Worm (Caenorhabditis elegans): ENCODE measurements around the gene W04G3.7.

DNA sequence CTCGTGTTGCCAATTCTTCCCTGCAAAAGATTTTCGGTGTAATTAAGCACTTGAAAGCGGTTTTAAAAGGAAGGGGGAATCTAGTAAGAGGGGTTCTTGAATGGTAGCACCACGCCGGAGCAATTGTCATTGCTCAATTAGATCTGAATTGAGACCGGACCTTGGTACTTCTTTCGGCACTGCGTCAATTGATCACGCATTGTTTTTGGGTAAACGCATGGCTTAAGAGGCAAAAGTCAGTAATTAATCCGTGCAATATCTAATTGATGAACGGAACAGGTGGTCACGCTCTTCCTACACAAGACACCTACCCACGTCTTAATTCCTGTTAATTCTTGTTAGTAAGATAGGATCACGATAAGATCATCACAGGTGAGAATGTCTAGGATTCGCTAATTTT, 38.9 kb upstream of the W04G3.7 start:
- no peak for TF ChIP-seq pqm-1 (tag; optimal IDR thresholded peaks at IDR 0.05)
- TF ChIP-seq nhr-76 (tag; optimal IDR thresholded peaks at IDR 0.05): no peak
- TF ChIP-seq jun-1 (tag; optimal IDR thresholded peaks at IDR 0.05): no peak
- TF ChIP-seq pha-4 (tag; optimal IDR thresholded peaks at IDR 0.05): no peak
- TF ChIP-seq ceh-28 (tag; optimal IDR thresholded peaks at IDR 0.05): no peak
- no peak for TF ChIP-seq lin-39 (tag; optimal IDR thresholded peaks at IDR 0.05)
- no peak for TF ChIP-seq nhr-77 (tag; optimal IDR thresholded peaks at IDR 0.05)
- no peak for TF ChIP-seq skn-1 (tag; optimal IDR thresholded peaks at IDR 0.05)
- no peak for TF ChIP-seq fos-1 (tag; optimal IDR thresholded peaks at IDR 0.05)
- TF ChIP-seq ceh-82 (tag; optimal IDR thresholded peaks at IDR 0.05): no peak
- TF ChIP-seq nhr-23 (tag; optimal IDR thresholded peaks at IDR 0.05): no peak
